Worm (Caenorhabditis elegans) whole organism, L1 larva: ENCODE measurements around the gene sec-5.
A peak's percentile ranks its signal among the peaks of the same experiment; 100 is the strongest.

Experiments used
- C16A3.4 ChIP-seq: fragments of 150-350 bp; optimal IDR thresholded peaks from 2 replicates; lab custom pipeline; 2014; ENCODE audit warnings: missing biosample characterization, missing genetic modification characterization
- F16B12.6 ChIP-seq: fragments of 150-350 bp; optimal IDR thresholded peaks from 2 replicates; lab custom pipeline; 2014; ENCODE audit warnings: missing biosample characterization, missing genetic modification characterization
- aly-2 ChIP-seq: fragments of 150-350 bp; optimal IDR thresholded peaks from 2 replicates; lab custom pipeline; 2014; ENCODE audit warnings: missing biosample characterization, missing genetic modification characterization
- blmp-1 ChIP-seq: fragments of 150-350 bp; optimal IDR thresholded peaks from 2 replicates; lab custom pipeline; 2014; ENCODE audit warnings: missing biosample characterization, missing genetic modification characterization
- ceh-63 ChIP-seq: fragments of 200-800 bp; sonication (Bioruptor generic); optimal IDR thresholded peaks from 2 replicates; lab custom pipeline; 2018; ENCODE audit warnings: mild to moderate bottlenecking, missing genetic modification characterization, missing compliant biosample characterization
- ceh-88 ChIP-seq: fragments of 200-800 bp; sonication (Bioruptor generic); IDR thresholded peaks from 2 replicates; pipeline ENCODE4 v1.3.6; 2022; ENCODE audit warnings: missing genetic modification characterization, missing compliant biosample characterization
- ceh-90 ChIP-seq: sonication (generic microtip); optimal IDR thresholded peaks from 2 replicates; lab custom pipeline; 2016; ENCODE audit warnings: missing genetic modification characterization, missing compliant biosample characterization
- efl-1 ChIP-seq, 4 experiments: fragments of 150-350 bp; optimal IDR thresholded peaks in 3 of 4; peaks in 1 of 4; 1 replicate in 1 of 4; 2 replicates in 3 of 4; lab custom pipeline; 2014; ENCODE audit warnings: missing biosample characterization in 2 of 4, missing genetic modification characterization in 2 of 4, missing genetic modification reagents in 2 of 4
- efl-3 ChIP-seq: fragments of 200-800 bp; sonication (Bioruptor generic); optimal IDR thresholded peaks from 2 replicates; lab custom pipeline; 2018; ENCODE audit warnings: mild to moderate bottlenecking, missing genetic modification characterization, missing compliant biosample characterization
- egl-27 ChIP-seq, 2 experiments: fragments of 150-350 bp in 1 of 2; sonication (generic microtip); optimal IDR thresholded peaks; 3 replicates each; lab custom pipeline; 2017 to 2018; ENCODE audit warnings: missing biosample characterization in 2 of 2, missing genetic modification characterization in 2 of 2, missing genetic modification reagents in 2 of 2
- elt-2 ChIP-seq: sonication (generic microtip); optimal IDR thresholded peaks from 2 replicates; lab custom pipeline; 2016; ENCODE audit warnings: missing genetic modification characterization, mild to moderate bottlenecking, inconsistent platforms, missing compliant biosample characterization, missing genetic modification reagents
- elt-3 ChIP-seq, 6 experiments: fragments of 150-350 bp in 1 of 6; sonication (generic microtip); optimal IDR thresholded peaks; 2 replicates each; lab custom pipeline; 2017 to 2018; ENCODE audit warnings: missing biosample characterization in 6 of 6, missing genetic modification characterization in 6 of 6, inconsistent platforms in 1 of 6
- fkh-10 ChIP-seq: sonication (generic microtip); optimal IDR thresholded peaks from 2 replicates; lab custom pipeline; 2017; ENCODE audit warnings: missing biosample characterization, missing genetic modification reagents, missing genetic modification characterization
- fkh-4 ChIP-seq: sonication (generic microtip); optimal IDR thresholded peaks from 2 replicates; lab custom pipeline; 2016; ENCODE audit warnings: missing compliant biosample characterization, missing genetic modification characterization, borderline replicate concordance
- fos-1 ChIP-seq: fragments of 150-350 bp; optimal IDR thresholded peaks from 2 replicates; lab custom pipeline; 2014; ENCODE audit warnings: missing biosample characterization, missing genetic modification characterization
- jun-1 ChIP-seq: fragments of 150-350 bp; optimal IDR thresholded peaks from 2 replicates; lab custom pipeline; 2014; ENCODE audit warnings: missing biosample characterization, missing genetic modification reagents, missing genetic modification characterization
- lin-13 ChIP-seq: fragments of 150-350 bp; optimal IDR thresholded peaks from 2 replicates; lab custom pipeline; 2014; ENCODE audit warnings: missing biosample characterization, missing genetic modification reagents, missing genetic modification characterization
- lin-14 ChIP-seq: fragments of 200-800 bp; sonication (Bioruptor generic); optimal IDR thresholded peaks from 2 replicates; lab custom pipeline; 2018; ENCODE audit warnings: mild to moderate bottlenecking, missing genetic modification characterization, moderate library complexity, missing compliant biosample characterization
- lin-35 ChIP-seq, 2 experiments: fragments of 150-350 bp; optimal IDR thresholded peaks; 2 replicates each; lab custom pipeline; 2014; ENCODE audit warnings: missing biosample characterization in 2 of 2, missing genetic modification characterization in 2 of 2, missing genetic modification reagents in 2 of 2
- lin-39 ChIP-seq: fragments of 150-350 bp; optimal IDR thresholded peaks from 2 replicates; lab custom pipeline; 2014; ENCODE audit warnings: missing biosample characterization, missing genetic modification reagents, missing genetic modification characterization
- lir-3 ChIP-seq: sonication (generic microtip); optimal IDR thresholded peaks from 2 replicates; lab custom pipeline; 2016; ENCODE audit warnings: mild to moderate bottlenecking, missing genetic modification characterization, moderate library complexity, missing compliant biosample characterization; ENCODE audit not compliant: poor library complexity
- lsy-2 ChIP-seq, 2 experiments: fragments of 150-350 bp; optimal IDR thresholded peaks; 2 replicates each; lab custom pipeline; 2014; ENCODE audit warnings: missing biosample characterization in 2 of 2, missing genetic modification characterization in 2 of 2
- mef-2 ChIP-seq: fragments of 150-350 bp; optimal IDR thresholded peaks from 2 replicates; lab custom pipeline; 2014; ENCODE audit warnings: missing biosample characterization, missing genetic modification characterization
- nhr-11 ChIP-seq: fragments of 150-350 bp; optimal IDR thresholded peaks from 2 replicates; lab custom pipeline; 2014; ENCODE audit warnings: missing biosample characterization, missing genetic modification characterization
- nhr-12 ChIP-seq: sonication (generic microtip); optimal IDR thresholded peaks from 2 replicates; lab custom pipeline; 2017; ENCODE audit warnings: missing biosample characterization, missing genetic modification characterization
- nhr-20 ChIP-seq: sonication (generic microtip); optimal IDR thresholded peaks from 2 replicates; lab custom pipeline; 2016; ENCODE audit warnings: mild to moderate bottlenecking, missing genetic modification characterization, missing compliant biosample characterization
- nhr-71 ChIP-seq: sonication (generic microtip); optimal IDR thresholded peaks from 2 replicates; lab custom pipeline; 2016; ENCODE audit warnings: mild to moderate bottlenecking, missing genetic modification characterization, moderate library complexity, missing compliant biosample characterization
- nhr-76 ChIP-seq: sonication (generic microtip); optimal IDR thresholded peaks from 2 replicates; lab custom pipeline; 2017; ENCODE audit warnings: missing biosample characterization, missing genetic modification characterization
- nhr-77 ChIP-seq: fragments of 150-350 bp; optimal IDR thresholded peaks from 2 replicates; lab custom pipeline; 2014; ENCODE audit warnings: missing biosample characterization, missing genetic modification characterization
- nhr-90 ChIP-seq: sonication (generic microtip); optimal IDR thresholded peaks from 2 replicates; lab custom pipeline; 2016; ENCODE audit warnings: mild to moderate bottlenecking, missing genetic modification characterization, missing compliant biosample characterization; ENCODE audit not compliant: poor library complexity
- pax-3 ChIP-seq: fragments of 200-800 bp; sonication (Bioruptor generic); optimal IDR thresholded peaks from 2 replicates; lab custom pipeline; 2018; ENCODE audit warnings: mild to moderate bottlenecking, missing genetic modification characterization, moderate library complexity, missing compliant biosample characterization
- pqm-1 ChIP-seq: sonication (generic microtip); optimal IDR thresholded peaks from 3 replicates; lab custom pipeline; 2017; ENCODE audit warnings: missing biosample characterization, missing genetic modification characterization
- rnt-1 ChIP-seq: sonication (generic microtip); optimal IDR thresholded peaks from 2 replicates; lab custom pipeline; 2016; ENCODE audit warnings: mild to moderate bottlenecking, missing genetic modification characterization, moderate library complexity, missing compliant biosample characterization
- snpc-4 ChIP-seq: fragments of 150-350 bp; optimal IDR thresholded peaks from 2 replicates; lab custom pipeline; 2014; ENCODE audit warnings: missing biosample characterization, missing genetic modification characterization
- sox-4 ChIP-seq: sonication (generic microtip); optimal IDR thresholded peaks from 2 replicates; lab custom pipeline; 2016; ENCODE audit warnings: missing genetic modification characterization, missing compliant biosample characterization
- sptf-1 ChIP-seq: fragments of 150-350 bp; optimal IDR thresholded peaks from 2 replicates; lab custom pipeline; 2014; ENCODE audit warnings: missing biosample characterization, missing genetic modification characterization
- swsn-7 ChIP-seq: sonication (generic microtip); optimal IDR thresholded peaks from 2 replicates; lab custom pipeline; 2016; ENCODE audit warnings: missing genetic modification characterization, missing compliant biosample characterization
- tbx-2 ChIP-seq: sonication (generic microtip); optimal IDR thresholded peaks from 2 replicates; lab custom pipeline; 2016; ENCODE audit warnings: missing genetic modification characterization, missing compliant biosample characterization
- tlp-1 ChIP-seq: fragments of 150-350 bp; optimal IDR thresholded peaks from 2 replicates; lab custom pipeline; 2014; ENCODE audit warnings: missing biosample characterization, missing genetic modification characterization
- unc-30 ChIP-seq: sonication (generic microtip); optimal IDR thresholded peaks from 2 replicates; lab custom pipeline; 2017; ENCODE audit warnings: missing biosample characterization, missing genetic modification characterization
- unc-62 ChIP-seq: fragments of 150-350 bp; optimal IDR thresholded peaks from 2 replicates; lab custom pipeline; 2014; ENCODE audit warnings: missing biosample characterization, missing genetic modification reagents, missing genetic modification characterization
- vab-15 ChIP-seq: sonication (generic microtip); optimal IDR thresholded peaks from 2 replicates; lab custom pipeline; 2017; ENCODE audit warnings: missing genotype, mild to moderate bottlenecking, missing genetic modification characterization, missing compliant biosample characterization
- xbp-1 ChIP-seq: sonication (generic microtip); optimal IDR thresholded peaks from 2 replicates; lab custom pipeline; 2016; ENCODE audit warnings: missing genetic modification characterization, missing compliant biosample characterization
- zag-1 ChIP-seq: fragments of 150-350 bp; optimal IDR thresholded peaks from 2 replicates; lab custom pipeline; 2014; ENCODE audit warnings: missing biosample characterization, missing genetic modification characterization
- zip-4 ChIP-seq: fragments of 200-800 bp; sonication (Bioruptor generic); optimal IDR thresholded peaks from 2 replicates; lab custom pipeline; 2018; ENCODE audit warnings: mild to moderate bottlenecking, missing genetic modification characterization, moderate library complexity, missing compliant biosample characterization
- ztf-4 ChIP-seq: fragments of 150-350 bp; optimal IDR thresholded peaks from 2 replicates; lab custom pipeline; 2014; ENCODE audit warnings: missing biosample characterization, missing genetic modification characterization

The sec-5 gene

ce11 chrII:9158029-9158428 is 18.9 kb downstream of the sec-5 start, which contains the start of gene oac-54:
TSS of gene oac-54 (plus strand) at chrII:9158111.
- TF ChIP-seq tbx-2 (tag; lab: Kevin White, UChicago), result no peak
- no peak for TF ChIP-seq zag-1 (tag; lab: Kevin White, UChicago)
- no peak for TF ChIP-seq ceh-63 (GFP tag; lab: Kevin White, UChicago)
- no peak for TF ChIP-seq lsy-2 (tag; optimal IDR thresholded peaks at IDR 0.05; lab: Kevin White, UChicago)
- TF ChIP-seq ceh-88 (GFP tag; lab: Robert Waterston, UW), result no peak
- TF ChIP-seq pax-3 (tag; lab: Kevin White, UChicago), result no peak
- TF ChIP-seq nhr-71, result no peak
- no peak for TF ChIP-seq lir-3 (tag; lab: Kevin White, UChicago)
- no peak for TF ChIP-seq elt-2 (tag; lab: Kevin White, UChicago)
- TF ChIP-seq fos-1, result no peak
- no peak for TF ChIP-seq unc-62 (GFP tag; lab: Kevin White, UChicago)
- no peak for TF ChIP-seq efl-1 (optimal IDR thresholded peaks at IDR 0.05; lab: Kevin White, UChicago)
- no peak for TF ChIP-seq efl-1 (GFP tag; optimal IDR thresholded peaks at IDR 0.05 in 1 of 2; lab: Kevin White, UChicago)

- TF ChIP-seq lin-35 (GFP tag; optimal IDR thresholded peaks at IDR 0.05; lab: Kevin White, UChicago) (peak in 1 of 2 experiments; percentile 3), elt-2 (tag; lab: Kevin White, UChicago) (peak; percentile 90), pqm-1 (tag; lab: Kevin White, UChicago) (peak; percentile 60), tlp-1 (tag; lab: Kevin White, UChicago) (peak; percentile 5), nhr-76 (tag; lab: Kevin White, UChicago) (no peak), zag-1 (tag; lab: Kevin White, UChicago) (no peak), nhr-71 (peak; percentile 1), nhr-90 (peak; percentile 18)
Measured at ce11 chrII:9157125-9157524, 19.8 kb downstream of the sec-5 start.

ce11 chrII:9156277-9156676 is 20.7 kb downstream of the sec-5 start:
- no peak for TF ChIP-seq nhr-77 (tag; lab: Kevin White, UChicago)
- no peak for TF ChIP-seq sox-4 (tag; lab: Kevin White, UChicago)
- no peak for TF ChIP-seq tlp-1 (tag; lab: Kevin White, UChicago)
- TF ChIP-seq sptf-1 (tag; lab: Kevin White, UChicago), result no peak
- TF ChIP-seq zag-1 (tag; lab: Kevin White, UChicago), result no peak
- TF ChIP-seq F16B12.6, result no peak
- TF ChIP-seq C16A3.4 (tag; lab: Kevin White, UChicago), result no peak
- TF ChIP-seq ceh-90 (tag; lab: Kevin White, UChicago), result no peak
- no peak for TF ChIP-seq jun-1 (tag; lab: Kevin White, UChicago)
- no peak for TF ChIP-seq mef-2 (tag; lab: Kevin White, UChicago)
- TF ChIP-seq lin-39 (tag; lab: Kevin White, UChicago), result no peak
- TF ChIP-seq aly-2, result no peak
- TF ChIP-seq efl-1 (optimal IDR thresholded peaks at IDR 0.05; lab: Kevin White, UChicago), result no peak
- TF ChIP-seq efl-1 (GFP tag; optimal IDR thresholded peaks at IDR 0.05 in 1 of 2; lab: Kevin White, UChicago), result no peak
- TF ChIP-seq vab-15 (tag; lab: Kevin White, UChicago), result no peak
- TF ChIP-seq ceh-63 (GFP tag; lab: Kevin White, UChicago), result no peak
- TF ChIP-seq lin-35 (GFP tag; optimal IDR thresholded peaks at IDR 0.05; lab: Kevin White, UChicago), result peak in 1 of 2 experiments; percentile 19
- TF ChIP-seq elt-3 (tag; optimal IDR thresholded peaks at IDR 0.05; lab: Kevin White, UChicago), result peak in 1 of 6 experiments; percentile 47
- TF ChIP-seq unc-30 (tag; lab: Kevin White, UChicago), result no peak
- no peak for TF ChIP-seq ztf-4 (tag; lab: Kevin White, UChicago)
- TF ChIP-seq pax-3 (tag; lab: Kevin White, UChicago), result no peak
- TF ChIP-seq pqm-1 (tag; lab: Kevin White, UChicago), result no peak
- TF ChIP-seq lin-13, result no peak
- peak; percentile 27 for TF ChIP-seq blmp-1 (tag; lab: Kevin White, UChicago)
- TF ChIP-seq nhr-90, result peak; percentile 18
- TF ChIP-seq fkh-10 (GFP tag; lab: Kevin White, UChicago), result no peak
- no peak for TF ChIP-seq efl-3 (GFP tag; lab: Kevin White, UChicago)
- TF ChIP-seq zip-4 (GFP tag; lab: Kevin White, UChicago), result no peak
- peak; percentile 65 for TF ChIP-seq nhr-20 (tag; lab: Kevin White, UChicago)
- TF ChIP-seq nhr-12 (tag; lab: Kevin White, UChicago), result no peak
- TF ChIP-seq lin-14 (GFP tag; lab: Kevin White, UChicago), result peak; percentile 10
- no peak for TF ChIP-seq fkh-4
- no peak for TF ChIP-seq ceh-88 (GFP tag; lab: Robert Waterston, UW)
- TF ChIP-seq xbp-1, result no peak
- TF ChIP-seq lir-3 (tag; lab: Kevin White, UChicago), result no peak
- TF ChIP-seq tbx-2 (tag; lab: Kevin White, UChicago), result no peak
- TF ChIP-seq swsn-7 (tag; lab: Kevin White, UChicago), result no peak
- TF ChIP-seq egl-27 (tag; optimal IDR thresholded peaks at IDR 0.05; lab: Kevin White, UChicago), result no peak
- TF ChIP-seq rnt-1 (tag; lab: Kevin White, UChicago), result no peak
- no peak for TF ChIP-seq elt-2 (tag; lab: Kevin White, UChicago)
- TF ChIP-seq nhr-11 (tag; lab: Kevin White, UChicago), result no peak
- TF ChIP-seq snpc-4 (tag; lab: Kevin White, UChicago), result no peak
